Fruit fly (Drosophila melanogaster): Measurements from ENCODE around the gene Pka-C3.

DNA sequence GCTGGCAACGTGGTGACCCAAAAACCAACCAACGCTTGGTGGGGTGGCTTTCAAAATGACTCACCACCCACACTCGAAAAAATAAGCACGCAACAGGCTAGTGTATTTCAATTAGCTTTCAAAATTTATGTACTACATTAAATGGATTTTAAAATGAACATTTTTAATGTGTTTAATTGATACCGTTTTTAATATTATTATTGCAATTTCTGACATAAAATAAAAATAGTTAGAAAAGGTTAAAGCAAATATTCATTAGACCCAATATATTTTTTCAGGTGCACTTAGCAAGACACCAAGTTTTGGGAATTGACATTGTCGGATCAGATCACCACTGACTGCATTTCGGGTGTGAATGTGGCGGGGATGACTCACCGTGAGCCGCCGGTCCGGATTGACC is 48.3 kb downstream of the Pka-C3 start:
- no peak for TF ChIP-seq psq (optimal IDR thresholded peaks at IDR 0.05)
- no peak for TF ChIP-seq usp (GFP tag; optimal IDR thresholded peaks at IDR 0.05)
- no peak for TF ChIP-seq CG8478 (optimal IDR thresholded peaks at IDR 0.05)
